Worm (Caenorhabditis elegans) whole organism, young adult: ENCODE data around the gene F13A7.11.

Experiments used
- C17E4.6 ChIP-seq: fragments of 200-800 bp; sonication (Bioruptor generic); IDR thresholded peaks from 2 replicates; pipeline ENCODE4 v1.3.6; 2022; ENCODE audit warnings: missing genetic modification reagents, missing genetic modification characterization, missing compliant biosample characterization
- D2030.7 ChIP-seq: fragments of 200-800 bp; sonication (Bioruptor generic); IDR thresholded peaks from 2 replicates; pipeline ENCODE4 v1.3.6; 2022; ENCODE audit warnings: missing genetic modification reagents, missing genetic modification characterization, missing compliant biosample characterization
- F10E7.11 ChIP-seq: sonication (generic microtip); optimal IDR thresholded peaks from 2 replicates; lab custom pipeline; 2017; ENCODE audit warnings: mild to moderate bottlenecking, missing genetic modification characterization, moderate library complexity, missing compliant biosample characterization
- F22D6.2 ChIP-seq: sonication (generic microtip); optimal IDR thresholded peaks from 2 replicates; lab custom pipeline; 2016; ENCODE audit warnings: mild to moderate bottlenecking, missing genetic modification characterization, missing compliant biosample characterization
- F23B12.7 ChIP-seq: sonication (generic microtip); optimal IDR thresholded peaks from 2 replicates; lab custom pipeline; 2017; ENCODE audit warnings: missing genetic modification characterization, mild to moderate bottlenecking, missing compliant biosample characterization, antibody characterized with exemption, moderate library complexity; ENCODE audit not compliant: insufficient read depth
- F33H1.4 ChIP-seq: fragments of 200-800 bp; sonication (Bioruptor generic); IDR thresholded peaks from 2 replicates; pipeline ENCODE4 v1.3.6; 2022; ENCODE audit warnings: missing genetic modification reagents, missing genetic modification characterization, missing compliant biosample characterization
- F37B4.10 ChIP-seq: fragments of 200-800 bp; sonication (Bioruptor generic); IDR thresholded peaks from 2 replicates; pipeline ENCODE4 v1.3.6; 2022; ENCODE audit warnings: missing genetic modification characterization, missing compliant biosample characterization
- F39B2.1 ChIP-seq: fragments of 200-800 bp; sonication (Bioruptor generic); IDR thresholded peaks from 2 replicates; pipeline ENCODE4 v1.3.6; 2022; ENCODE audit warnings: missing genetic modification reagents, missing genetic modification characterization, missing compliant biosample characterization
- F57A8.1 ChIP-seq: fragments of 200-800 bp; sonication (Bioruptor generic); optimal IDR thresholded peaks from 2 replicates; lab custom pipeline; 2018; ENCODE audit warnings: mild to moderate bottlenecking, missing genetic modification characterization, moderate library complexity, missing compliant biosample characterization
- K11D2.4 ChIP-seq: fragments of 200-800 bp; sonication (Bioruptor generic); IDR thresholded peaks from 2 replicates; pipeline ENCODE4 v1.3.6; 2022; ENCODE audit warnings: missing genetic modification reagents, missing genetic modification characterization, missing compliant biosample characterization
- Y53G8AR.9 ChIP-seq: fragments of 200-800 bp; sonication (Bioruptor generic); conservative IDR thresholded peaks from 2 replicates; pipeline ENCODE4 v1.3.6; 2022; ENCODE audit warnings: missing genetic modification reagents, missing genetic modification characterization, missing compliant biosample characterization
- Y67H2A.10 ChIP-seq: fragments of 200-800 bp; sonication (Bioruptor generic); conservative IDR thresholded peaks from 2 replicates; pipeline ENCODE4 v1.3.6; 2022; ENCODE audit warnings: missing genetic modification reagents, missing genetic modification characterization, missing compliant biosample characterization
- aptf-3 ChIP-seq: fragments of 200-800 bp; sonication (Bioruptor generic); IDR thresholded peaks from 2 replicates; pipeline ENCODE4 v1.3.6; 2022; ENCODE audit warnings: missing genetic modification characterization, missing compliant biosample characterization
- attf-5 ChIP-seq: fragments of 200-800 bp; sonication (Bioruptor generic); optimal IDR thresholded peaks from 2 replicates; lab custom pipeline; 2018; ENCODE audit warnings: mild to moderate bottlenecking, missing genetic modification characterization, missing compliant biosample characterization
- attf-6 ChIP-seq: fragments of 200-800 bp; sonication (Bioruptor generic); IDR thresholded peaks from 2 replicates; pipeline ENCODE4 v1.3.6; 2022; ENCODE audit warnings: missing genetic modification reagents, missing genetic modification characterization, missing compliant biosample characterization
- ccch-3 ChIP-seq: fragments of 200-800 bp; sonication (Bioruptor generic); optimal IDR thresholded peaks from 2 replicates; lab custom pipeline; 2018; ENCODE audit warnings: mild to moderate bottlenecking, missing genetic modification characterization, missing compliant biosample characterization
- cebp-1 ChIP-seq, 2 experiments: fragments of 200-800 bp in 1 of 2; sonication (Bioruptor generic) in 1 of 2; sonication (generic microtip) in 1 of 2; IDR thresholded peaks in 1 of 2; optimal IDR thresholded peaks in 1 of 2; 2 replicates each; pipeline versions ENCODE4 v1.3.6 to Lab custom; 2017 to 2022; ENCODE audit warnings: missing compliant biosample characterization in 2 of 2, missing genetic modification characterization in 2 of 2, mild to moderate bottlenecking in 1 of 2, missing genetic modification reagents in 1 of 2, moderate library complexity in 1 of 2
- ceh-27 ChIP-seq: fragments of 200-800 bp; sonication (Bioruptor generic); optimal IDR thresholded peaks from 2 replicates; lab custom pipeline; 2018; ENCODE audit warnings: mild to moderate bottlenecking, missing genetic modification characterization, moderate library complexity, missing compliant biosample characterization
- ceh-79 ChIP-seq: sonication (generic microtip); optimal IDR thresholded peaks from 2 replicates; lab custom pipeline; 2017; ENCODE audit warnings: mild to moderate bottlenecking, missing genetic modification characterization, missing compliant biosample characterization
- dpff-1 ChIP-seq: sonication (generic microtip); optimal IDR thresholded peaks from 2 replicates; lab custom pipeline; 2017; ENCODE audit warnings: mild to moderate bottlenecking, missing genetic modification characterization, missing compliant biosample characterization
- egl-18 ChIP-seq: fragments of 200-800 bp; sonication (Bioruptor generic); IDR thresholded peaks from 2 replicates; pipeline ENCODE4 v1.3.6; 2022; ENCODE audit warnings: missing genetic modification reagents, missing genetic modification characterization, missing compliant biosample characterization
- egrh-3 ChIP-seq: fragments of 200-800 bp; sonication (Bioruptor generic); IDR thresholded peaks from 2 replicates; pipeline ENCODE4 v1.3.6; 2022; ENCODE audit warnings: missing genetic modification reagents, missing genetic modification characterization, missing compliant biosample characterization
- ets-4 ChIP-seq: fragments of 200-800 bp; sonication (Bioruptor generic); optimal IDR thresholded peaks from 2 replicates; lab custom pipeline; 2018; ENCODE audit warnings: mild to moderate bottlenecking, missing genetic modification characterization, missing compliant biosample characterization
- fkh-3 ChIP-seq: sonication (generic microtip); optimal IDR thresholded peaks from 2 replicates; lab custom pipeline; 2016; ENCODE audit warnings: mild to moderate bottlenecking, missing genetic modification characterization, missing compliant biosample characterization
- hmg-20 ChIP-seq: fragments of 200-800 bp; sonication (Bioruptor generic); IDR thresholded peaks from 2 replicates; pipeline ENCODE4 v1.3.6; 2022; ENCODE audit warnings: missing genetic modification reagents, missing genetic modification characterization, missing compliant biosample characterization
- let-526 ChIP-seq: fragments of 200-800 bp; sonication (Bioruptor generic); IDR thresholded peaks from 2 replicates; pipeline ENCODE4 v1.3.6; 2022; ENCODE audit warnings: missing genetic modification reagents, missing genetic modification characterization, missing compliant biosample characterization
- let-607 ChIP-seq, 2 experiments: fragments of 200-800 bp in 1 of 2; sonication (Bioruptor generic) in 1 of 2; sonication (generic microtip) in 1 of 2; optimal IDR thresholded peaks; 2 replicates each; lab custom pipeline; 2016 to 2018; ENCODE audit warnings: mild to moderate bottlenecking in 2 of 2, missing compliant biosample characterization in 2 of 2, missing genetic modification characterization in 2 of 2, moderate library complexity in 2 of 2, missing genotype in 1 of 2
- lin-26 ChIP-seq: fragments of 200-800 bp; sonication (Bioruptor generic); IDR thresholded peaks from 2 replicates; pipeline ENCODE4 v1.3.6; 2022; ENCODE audit warnings: missing genetic modification reagents, missing genetic modification characterization, missing compliant biosample characterization
- lin-35 ChIP-seq, 3 experiments: fragments of 150-350 bp in 2 of 3; sonication (generic microtip) in 1 of 3; optimal IDR thresholded peaks; 2 replicates each; lab custom pipeline; 2014 to 2018; ENCODE audit warnings: missing biosample characterization in 3 of 3, missing genetic modification characterization in 3 of 3, missing genetic modification reagents in 3 of 3
- madf-10 ChIP-seq: sonication (generic microtip); optimal IDR thresholded peaks from 2 replicates; lab custom pipeline; 2016; ENCODE audit warnings: mild to moderate bottlenecking, missing genetic modification characterization, missing compliant biosample characterization
- madf-6 ChIP-seq: fragments of 200-800 bp; sonication (Bioruptor generic); IDR thresholded peaks from 2 replicates; pipeline ENCODE4 v1.3.6; 2022; ENCODE audit warnings: missing genetic modification reagents, missing genetic modification characterization, missing compliant biosample characterization
- nhr-179 ChIP-seq: sonication (generic microtip); optimal IDR thresholded peaks from 2 replicates; lab custom pipeline; 2016; ENCODE audit warnings: mild to moderate bottlenecking, missing genetic modification characterization, missing compliant biosample characterization
- nhr-80 ChIP-seq: sonication (generic microtip); optimal IDR thresholded peaks from 2 replicates; lab custom pipeline; 2016; ENCODE audit warnings: missing genetic modification characterization, missing compliant biosample characterization
- pha-4 ChIP-seq: fragments of 150-350 bp; sonication (generic microtip); optimal IDR thresholded peaks from 2 replicates; lab custom pipeline; 2014; ENCODE audit warnings: missing biosample characterization, missing genetic modification reagents, missing genetic modification characterization
- snpc-1.1 ChIP-seq: sonication (generic microtip); optimal IDR thresholded peaks from 2 replicates; lab custom pipeline; 2017; ENCODE audit warnings: missing genetic modification characterization, mild to moderate bottlenecking, missing compliant biosample characterization, antibody characterized with exemption, moderate library complexity, missing genotype, missing genetic modification reagents; ENCODE audit not compliant: insufficient read depth
- snpc-4 ChIP-seq, 5 experiments: fragments of 150-350 bp in 1 of 5; sonication (generic microtip) in 4 of 5; optimal IDR thresholded peaks; 2 replicates each; lab custom pipeline; 2014 to 2018; ENCODE audit warnings: missing genetic modification characterization in 5 of 5, missing biosample characterization in 3 of 5, antibody characterized with exemption in 2 of 5, mild to moderate bottlenecking in 2 of 5, missing compliant biosample characterization in 2 of 5, missing genotype in 2 of 5, moderate library complexity in 2 of 5, missing genetic modification reagents in 1 of 5
- somi-1 ChIP-seq: fragments of 200-800 bp; sonication (Bioruptor generic); optimal IDR thresholded peaks from 2 replicates; lab custom pipeline; 2018; ENCODE audit warnings: mild to moderate bottlenecking, missing genetic modification characterization, missing compliant biosample characterization
- unc-62 ChIP-seq: fragments of 150-350 bp; optimal IDR thresholded peaks from 2 replicates; lab custom pipeline; 2014; ENCODE audit warnings: missing biosample characterization, missing genetic modification reagents, missing genetic modification characterization
- zfh-2 ChIP-seq: fragments of 200-800 bp; sonication (Bioruptor generic); conservative IDR thresholded peaks from 2 replicates; pipeline ENCODE4 v1.3.6; 2022; ENCODE audit warnings: missing genetic modification reagents, missing genetic modification characterization, missing compliant biosample characterization
- ztf-22 ChIP-seq: fragments of 200-800 bp; sonication (Bioruptor generic); optimal IDR thresholded peaks from 2 replicates; lab custom pipeline; 2018; ENCODE audit warnings: mild to moderate bottlenecking, missing genetic modification characterization, moderate library complexity, missing compliant biosample characterization

Gene F13A7.11

DNA sequence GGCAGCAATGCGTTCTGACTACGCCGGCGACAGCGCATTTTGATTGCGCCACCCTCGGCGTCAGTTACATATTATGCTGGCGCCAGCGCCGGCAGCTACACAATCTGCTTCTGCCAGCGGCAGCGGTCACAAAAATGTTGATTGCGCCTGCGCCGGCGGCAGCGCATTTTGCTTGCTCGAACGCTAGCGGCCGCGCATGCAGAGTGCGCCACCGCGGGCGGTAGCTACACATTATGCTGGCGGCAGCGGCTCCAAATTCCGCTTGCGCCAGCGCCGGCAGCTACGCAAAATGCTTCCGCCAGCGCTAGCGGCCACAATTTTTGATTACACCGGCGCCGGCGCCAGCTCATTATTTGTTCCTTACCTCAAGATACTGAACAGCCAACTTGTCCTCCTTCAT lies 17.9 kb downstream of the F13A7.11 start (continued):
- TF ChIP-seq madf-6 (GFP tag; lab: Robert Waterston, UW) (no peak), pha-4 (tag; lab: Kevin White, UChicago) (no peak)
- TF ChIP-seq, all 124 proteins: peak for 4

DNA sequence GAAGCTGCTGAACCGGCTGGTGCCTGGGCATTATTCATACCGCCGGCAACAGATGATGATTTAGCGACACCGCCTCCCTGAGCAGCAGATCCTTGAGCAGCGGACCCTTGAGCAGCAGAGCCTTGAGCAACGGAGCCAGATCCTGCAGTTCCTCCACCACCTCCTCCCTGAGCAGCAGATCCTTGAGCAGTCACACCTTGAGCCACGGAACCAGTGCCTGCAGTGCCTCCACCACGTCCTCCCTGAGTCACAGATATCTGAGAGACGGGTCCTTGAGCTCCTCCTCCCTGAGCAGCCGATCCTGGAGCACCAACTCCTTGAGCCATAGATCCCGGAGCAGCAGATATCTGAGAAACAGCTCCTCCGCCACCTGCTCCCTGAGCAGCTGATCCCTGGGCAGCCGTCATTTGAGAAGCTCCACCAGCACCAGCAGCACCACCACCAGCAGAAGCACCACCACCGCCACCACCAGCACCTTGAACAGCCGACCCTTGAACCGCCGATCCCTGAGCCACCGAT lies 18.6 kb downstream of the F13A7.11 start:
- TF ChIP-seq madf-10 (tag; lab: Kevin White, UChicago) (no peak), lin-35 (GFP tag; optimal IDR thresholded peaks at IDR 0.05; lab: Kevin White, UChicago) (no peak), nhr-80 (tag; lab: Kevin White, UChicago) (no peak), ceh-79 (tag; lab: Kevin White, UChicago) (no peak), egrh-3 (GFP tag; lab: Robert Waterston, UW) (peak; percentile 93), zfh-2 (peak; percentile 86), ccch-3 (GFP tag; lab: Kevin White, UChicago) (no peak)

DNA sequence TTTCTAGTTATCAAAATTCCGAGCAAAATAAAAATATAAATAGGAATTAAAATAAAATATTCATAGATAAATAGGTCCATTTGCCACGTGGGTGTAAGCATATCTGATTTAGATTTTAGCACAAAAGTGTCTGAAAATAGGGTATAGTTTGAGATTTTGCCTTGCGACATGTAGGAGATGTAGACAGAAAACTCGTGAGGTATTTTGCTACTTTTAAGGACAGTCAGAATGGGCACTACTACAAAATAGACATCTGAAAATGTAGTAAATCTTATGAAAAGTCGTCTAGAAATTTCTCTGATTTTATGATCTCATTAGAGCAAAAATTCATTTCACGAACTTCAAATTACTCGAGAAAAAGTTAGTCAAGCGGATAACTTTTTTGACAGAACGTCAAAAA lies 20.4 kb downstream of the F13A7.11 start, which contains the start of gene srv-34:
Gene srv-34, minus strand, starts transcription at position 101 of the 400 bp plus-strand sequence.
- TF ChIP-seq unc-62 (GFP tag; lab: Kevin White, UChicago) (no peak), ets-4 (GFP tag; lab: Kevin White, UChicago) (no peak), let-526 (GFP tag; lab: Robert Waterston, UW) (no peak), dpff-1 (tag; lab: Kevin White, UChicago) (no peak), snpc-4 (GFP tag; optimal IDR thresholded peaks at IDR 0.05; lab: Kevin White, UChicago) (no peak), snpc-4 (tag; optimal IDR thresholded peaks at IDR 0.05; lab: Kevin White, UChicago) (no peak), egl-18 (no peak), K11D2.4 (GFP tag; lab: Robert Waterston, UW) (no peak)

DNA sequence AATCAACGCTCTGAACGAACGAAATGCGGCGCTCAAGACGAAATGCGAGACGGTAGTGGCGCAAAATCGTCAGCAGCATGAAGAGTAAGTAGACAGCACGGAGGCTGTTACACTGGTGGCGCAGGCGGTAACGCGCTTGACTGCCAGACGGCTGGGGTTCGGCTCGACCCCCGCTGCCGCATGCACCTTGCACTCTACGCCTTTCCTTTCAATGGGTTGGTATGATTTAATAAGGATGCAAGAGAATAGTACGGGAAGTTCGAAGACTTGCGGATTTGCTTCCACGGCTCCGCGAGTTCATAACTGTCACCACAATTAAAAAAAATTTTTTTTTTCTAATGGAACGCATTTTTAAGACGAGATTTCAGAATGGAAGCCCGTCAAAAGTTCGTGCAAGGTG lies 25.1 kb downstream of the F13A7.11 start:
- peak; percentile 78 for TF ChIP-seq F10E7.11 (tag; lab: Kevin White, UChicago)
- peak; percentile 89 for TF ChIP-seq D2030.7 (GFP tag; lab: Robert Waterston, UW)
- TF ChIP-seq ceh-27 (GFP tag; lab: Kevin White, UChicago): peak; percentile 93
- 0 out of 2 replicates have a peak, but pooled peaks have one; percentile 92 for TF ChIP-seq F37B4.10 (GFP tag; lab: Robert Waterston, UW)
- TF ChIP-seq attf-5 (GFP tag; lab: Kevin White, UChicago): peak; percentile 83
- no peak for TF ChIP-seq F39B2.1 (GFP tag; lab: Robert Waterston, UW)
- peak; percentile 93 for TF ChIP-seq lin-26 (GFP tag; lab: Robert Waterston, UW)
- TF ChIP-seq cebp-1 (GFP tag; IDR thresholded peaks at IDR 0.05; lab: Robert Waterston, UW): peak; percentile 76
- peak; percentile 78 for TF ChIP-seq cebp-1 (tag; optimal IDR thresholded peaks at IDR 0.05; lab: Kevin White, UChicago)
- no peak for TF ChIP-seq Y67H2A.10
- TF ChIP-seq Y53G8AR.9 (GFP tag; lab: Robert Waterston, UW): peak; percentile 83
- peak; percentile 88 for TF ChIP-seq fkh-3 (tag; lab: Kevin White, UChicago)
- peak; percentile 27 for TF ChIP-seq F22D6.2 (tag; lab: Kevin White, UChicago)
- peak; percentile 44 for TF ChIP-seq nhr-179 (tag; lab: Kevin White, UChicago)
- TF ChIP-seq ztf-22 (GFP tag; lab: Kevin White, UChicago): no peak
- peak; percentile 80 for TF ChIP-seq snpc-4 (GFP tag; optimal IDR thresholded peaks at IDR 0.05; lab: Kevin White, UChicago)
- TF ChIP-seq snpc-4 (tag; optimal IDR thresholded peaks at IDR 0.05; lab: Kevin White, UChicago): peak; percentile 39 to 89 (median 82)
- TF ChIP-seq F57A8.1 (GFP tag; lab: Kevin White, UChicago): peak; percentile 62
- TF ChIP-seq pha-4 (tag; lab: Kevin White, UChicago): no peak
- TF ChIP-seq aptf-3 (GFP tag; lab: Robert Waterston, UW): 0 out of 2 replicates have a peak, but pooled peaks have one; percentile 35
- no peak for TF ChIP-seq lin-35 (GFP tag; optimal IDR thresholded peaks at IDR 0.05; lab: Kevin White, UChicago)
- no peak for TF ChIP-seq C17E4.6 (GFP tag; lab: Robert Waterston, UW)
- peak; percentile 88 for TF ChIP-seq attf-6
- TF ChIP-seq let-607 (tag; optimal IDR thresholded peaks at IDR 0.05; lab: Kevin White, UChicago): peak; percentile 44 to 66
- peak; percentile 50 for TF ChIP-seq snpc-1.1 (tag; lab: Kevin White, UChicago)
- TF ChIP-seq hmg-20 (GFP tag; lab: Robert Waterston, UW): peak; percentile 84
- TF ChIP-seq somi-1: peak; percentile 45
- peak; percentile 51 for TF ChIP-seq F33H1.4 (GFP tag; lab: Robert Waterston, UW)
- peak; percentile 77 for TF ChIP-seq dpff-1 (tag; lab: Kevin White, UChicago)
- TF ChIP-seq F23B12.7 (tag; lab: Kevin White, UChicago): peak; percentile 87
